Fruit fly (Drosophila melanogaster) whole organism: ENCODE data around the gene CG12502.

Source experiments
- CG8478 ChIP-seq: fragments of >200 bp; optimal IDR thresholded peaks from 2 replicates; lab custom pipeline; 2018; ENCODE audit warnings: inconsistent platforms
- Dll ChIP-seq: fragments of >200 bp; optimal IDR thresholded peaks from 2 replicates; lab custom pipeline; 2017
- EcR ChIP-seq, 2 experiments: fragments of >200 bp; optimal IDR thresholded peaks; 2 replicates each; lab custom pipeline; 2017; ENCODE audit warnings: missing biosample characterization in 2 of 2, missing genetic modification characterization in 2 of 2, missing genetic modification reagents in 2 of 2
- psq ChIP-seq: fragments of >200 bp; optimal IDR thresholded peaks from 2 replicates; lab custom pipeline; 2017

DNA sequence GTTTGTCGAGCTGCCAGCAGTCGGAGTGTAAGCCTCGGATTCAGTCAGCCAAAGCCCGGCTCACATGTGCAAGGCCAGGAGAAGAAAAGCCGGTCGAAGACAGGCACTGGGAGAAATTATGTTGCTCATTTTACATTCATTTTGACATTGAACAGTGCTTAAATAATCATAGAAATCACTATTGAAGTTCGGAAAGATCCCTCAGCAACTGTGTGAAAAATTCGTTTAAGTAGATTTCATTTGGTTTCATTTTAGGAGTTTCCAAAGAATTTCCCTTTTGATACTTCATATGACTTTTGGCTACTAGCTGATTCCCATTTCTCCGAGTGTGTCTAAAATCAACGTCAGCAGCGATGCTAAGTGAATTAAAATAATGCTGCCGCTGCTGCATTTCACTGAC lies 40.8 kb upstream of the CG12502 start:
- TF ChIP-seq CG8478 (lab: Kevin White, UChicago) = no peak
- no peak for TF ChIP-seq EcR (GFP tag; optimal IDR thresholded peaks at IDR 0.05; lab: Kevin White, UChicago)
- no peak for TF ChIP-seq psq
- TF ChIP-seq Dll (lab: Kevin White, UChicago) = no peak
